Worm (Caenorhabditis elegans) whole organism, young adult: Measurements from ENCODE around the gene cTel54X.2.

Source experiments
- B0261.1 ChIP-seq: sonication (generic microtip); optimal IDR thresholded peaks from 2 replicates; lab custom pipeline; 2016; ENCODE audit warnings: mild to moderate bottlenecking, missing genetic modification characterization, moderate library complexity, missing compliant biosample characterization
- B0336.3 ChIP-seq: fragments of 200-800 bp; sonication (Bioruptor generic); IDR thresholded peaks from 2 replicates; pipeline ENCODE4 v1.3.6; 2022; ENCODE audit warnings: missing genetic modification characterization, missing compliant biosample characterization
- C06A6.2 ChIP-seq: fragments of 200-800 bp; sonication (Bioruptor generic); conservative IDR thresholded peaks from 2 replicates; pipeline ENCODE4 v1.3.6; 2022; ENCODE audit warnings: missing genetic modification characterization, missing compliant biosample characterization
- F23B12.7 ChIP-seq: sonication (generic microtip); optimal IDR thresholded peaks from 2 replicates; lab custom pipeline; 2017; ENCODE audit warnings: missing genetic modification characterization, mild to moderate bottlenecking, missing compliant biosample characterization, antibody characterized with exemption, moderate library complexity; ENCODE audit not compliant: insufficient read depth
- F33H1.4 ChIP-seq: fragments of 200-800 bp; sonication (Bioruptor generic); IDR thresholded peaks from 2 replicates; pipeline ENCODE4 v1.3.6; 2022; ENCODE audit warnings: missing genetic modification reagents, missing genetic modification characterization, missing compliant biosample characterization
- F49E8.2 ChIP-seq: sonication (generic microtip); optimal IDR thresholded peaks from 3 replicates; lab custom pipeline; 2017; ENCODE audit warnings: missing genetic modification characterization, mild to moderate bottlenecking, missing compliant biosample characterization, antibody characterized with exemption, moderate library complexity; ENCODE audit not compliant: insufficient read depth
- F57A8.1 ChIP-seq: fragments of 200-800 bp; sonication (Bioruptor generic); optimal IDR thresholded peaks from 2 replicates; lab custom pipeline; 2018; ENCODE audit warnings: mild to moderate bottlenecking, missing genetic modification characterization, moderate library complexity, missing compliant biosample characterization
- F57C9.4 ChIP-seq: sonication (generic microtip); optimal IDR thresholded peaks from 2 replicates; lab custom pipeline; 2017; ENCODE audit warnings: mild to moderate bottlenecking, missing genetic modification characterization, missing compliant biosample characterization
- K11D2.4 ChIP-seq: fragments of 200-800 bp; sonication (Bioruptor generic); IDR thresholded peaks from 2 replicates; pipeline ENCODE4 v1.3.6; 2022; ENCODE audit warnings: missing genetic modification reagents, missing genetic modification characterization, missing compliant biosample characterization
- K12H6.12 ChIP-seq: fragments of 200-800 bp; sonication (Bioruptor generic); optimal IDR thresholded peaks from 2 replicates; lab custom pipeline; 2018; ENCODE audit warnings: mild to moderate bottlenecking, missing genetic modification characterization, missing compliant biosample characterization
- T26A5.8 ChIP-seq: sonication (generic microtip); optimal IDR thresholded peaks from 2 replicates; lab custom pipeline; 2016; ENCODE audit warnings: missing genetic modification characterization, missing compliant biosample characterization
- Y53F4B.3 ChIP-seq: fragments of 200-800 bp; sonication (Bioruptor generic); IDR thresholded peaks from 2 replicates; pipeline ENCODE4 v1.3.6; 2022; ENCODE audit warnings: missing genetic modification reagents, missing genetic modification characterization, missing compliant biosample characterization
- Y67H2A.10 ChIP-seq: fragments of 200-800 bp; sonication (Bioruptor generic); conservative IDR thresholded peaks from 2 replicates; pipeline ENCODE4 v1.3.6; 2022; ENCODE audit warnings: missing genetic modification reagents, missing genetic modification characterization, missing compliant biosample characterization
- Y79H2A.3 ChIP-seq: fragments of 200-800 bp; sonication (Bioruptor generic); conservative IDR thresholded peaks from 2 replicates; pipeline ENCODE4 v1.3.6; 2022; ENCODE audit warnings: missing genetic modification reagents, missing genetic modification characterization, missing compliant biosample characterization
- attf-3 ChIP-seq: fragments of 200-800 bp; sonication (Bioruptor generic); conservative IDR thresholded peaks from 2 replicates; pipeline ENCODE4 v1.3.6; 2022; ENCODE audit warnings: missing genetic modification reagents, missing genetic modification characterization, missing compliant biosample characterization
- ccch-3 ChIP-seq: fragments of 200-800 bp; sonication (Bioruptor generic); optimal IDR thresholded peaks from 2 replicates; lab custom pipeline; 2018; ENCODE audit warnings: mild to moderate bottlenecking, missing genetic modification characterization, missing compliant biosample characterization
- cebp-2 ChIP-seq: fragments of 200-800 bp; sonication (Bioruptor generic); IDR thresholded peaks from 2 replicates; pipeline ENCODE4 v1.3.6; 2022; ENCODE audit warnings: missing genetic modification characterization, missing compliant biosample characterization
- die-1 ChIP-seq: sonication (generic microtip); optimal IDR thresholded peaks from 2 replicates; lab custom pipeline; 2016; ENCODE audit warnings: missing genotype, mild to moderate bottlenecking, missing genetic modification characterization, missing compliant biosample characterization
- efl-1 ChIP-seq: fragments of 150-350 bp; optimal IDR thresholded peaks from 2 replicates; lab custom pipeline; 2014; ENCODE audit warnings: missing biosample characterization, missing genetic modification reagents, missing genetic modification characterization
- egl-44 ChIP-seq: fragments of 200-800 bp; sonication (Bioruptor generic); IDR thresholded peaks from 2 replicates; pipeline ENCODE4 v1.3.6; 2022; ENCODE audit warnings: missing genetic modification reagents, missing genetic modification characterization, missing compliant biosample characterization
- egrh-3 ChIP-seq: fragments of 200-800 bp; sonication (Bioruptor generic); IDR thresholded peaks from 2 replicates; pipeline ENCODE4 v1.3.6; 2022; ENCODE audit warnings: missing genetic modification reagents, missing genetic modification characterization, missing compliant biosample characterization
- gei-17 ChIP-seq: fragments of 200-800 bp; sonication (Bioruptor generic); optimal IDR thresholded peaks from 2 replicates; lab custom pipeline; 2018; ENCODE audit warnings: mild to moderate bottlenecking, missing genetic modification characterization, missing compliant biosample characterization
- hmg-1.2 ChIP-seq: fragments of 200-800 bp; sonication (Bioruptor generic); IDR thresholded peaks from 2 replicates; pipeline ENCODE4 v1.3.6; 2022; ENCODE audit warnings: missing genetic modification reagents, missing genetic modification characterization, missing compliant biosample characterization
- madf-6 ChIP-seq: fragments of 200-800 bp; sonication (Bioruptor generic); IDR thresholded peaks from 2 replicates; pipeline ENCODE4 v1.3.6; 2022; ENCODE audit warnings: missing genetic modification reagents, missing genetic modification characterization, missing compliant biosample characterization
- nfya-2 ChIP-seq: fragments of 200-800 bp; sonication (Bioruptor generic); IDR thresholded peaks from 2 replicates; pipeline ENCODE4 v1.3.6; 2022; ENCODE audit warnings: missing genetic modification reagents, missing genetic modification characterization, missing compliant biosample characterization
- nfyb-1 ChIP-seq: fragments of 200-800 bp; sonication (Bioruptor generic); IDR thresholded peaks from 2 replicates; pipeline ENCODE4 v1.3.6; 2022; ENCODE audit warnings: missing genetic modification reagents, missing genetic modification characterization, missing compliant biosample characterization
- pbrm-1 ChIP-seq: fragments of 200-800 bp; sonication (Bioruptor generic); IDR thresholded peaks from 2 replicates; pipeline ENCODE4 v1.3.6; 2022; ENCODE audit warnings: missing genetic modification reagents, missing genetic modification characterization, missing compliant biosample characterization
- pha-4 ChIP-seq: fragments of 150-350 bp; sonication (generic microtip); optimal IDR thresholded peaks from 2 replicates; lab custom pipeline; 2014; ENCODE audit warnings: missing biosample characterization, missing genetic modification reagents, missing genetic modification characterization
- rpc-1 ChIP-seq, 2 experiments: fragments of 150-350 bp in 1 of 2; sonication (generic microtip) in 1 of 2; optimal IDR thresholded peaks; 2 replicates each; lab custom pipeline; 2014 to 2018; ENCODE audit warnings: missing biosample characterization in 1 of 2, missing genetic modification characterization in 1 of 2, missing genetic modification reagents in 1 of 2, missing genotype in 1 of 2
- sea-2 ChIP-seq: fragments of 200-800 bp; sonication (Bioruptor generic); IDR thresholded peaks from 2 replicates; pipeline ENCODE4 v1.3.6; 2022; ENCODE audit warnings: missing genetic modification characterization, missing compliant biosample characterization
- sptf-2 ChIP-seq: fragments of 200-800 bp; sonication (Bioruptor generic); optimal IDR thresholded peaks from 2 replicates; lab custom pipeline; 2018; ENCODE audit warnings: mild to moderate bottlenecking, missing genetic modification characterization, missing compliant biosample characterization
- xnd-1 ChIP-seq: sonication (generic microtip); optimal IDR thresholded peaks from 2 replicates; lab custom pipeline; 2016; ENCODE audit warnings: missing genotype, missing genetic modification reagents, missing genetic modification characterization, missing compliant biosample characterization
- zfh-2 ChIP-seq: fragments of 200-800 bp; sonication (Bioruptor generic); conservative IDR thresholded peaks from 2 replicates; pipeline ENCODE4 v1.3.6; 2022; ENCODE audit warnings: missing genetic modification reagents, missing genetic modification characterization, missing compliant biosample characterization
- zim-3 ChIP-seq: sonication (generic microtip); optimal IDR thresholded peaks from 2 replicates; lab custom pipeline; 2017; ENCODE audit warnings: mild to moderate bottlenecking, missing genetic modification characterization, moderate library complexity, missing compliant biosample characterization
- ztf-18 ChIP-seq: sonication (generic microtip); optimal IDR thresholded peaks from 2 replicates; lab custom pipeline; 2016; ENCODE audit warnings: missing genotype, mild to moderate bottlenecking, missing genetic modification characterization, missing compliant biosample characterization
- ztf-25 ChIP-seq: fragments of 200-800 bp; sonication (Bioruptor generic); IDR thresholded peaks from 2 replicates; pipeline ENCODE4 v1.3.6; 2022; ENCODE audit warnings: missing genetic modification reagents, missing genetic modification characterization, missing compliant biosample characterization
- ztf-3 ChIP-seq: fragments of 200-800 bp; sonication (Bioruptor generic); optimal IDR thresholded peaks from 2 replicates; lab custom pipeline; 2018; ENCODE audit warnings: mild to moderate bottlenecking, missing genetic modification characterization, missing compliant biosample characterization
- ztf-6 ChIP-seq: fragments of 200-800 bp; sonication (Bioruptor generic); IDR thresholded peaks from 2 replicates; pipeline ENCODE4 v1.3.6; 2022; ENCODE audit warnings: missing genetic modification reagents, missing genetic modification characterization, missing compliant biosample characterization

Gene cTel54X.2

ce11 chrIII:31600-31999 lies 28.5 kb downstream of the cTel54X.2 start:
- no peak for TF ChIP-seq pha-4
- TF ChIP-seq K12H6.12 (tag; lab: Kevin White, UChicago), result no peak
- no peak for TF ChIP-seq T26A5.8
- TF ChIP-seq nfya-2, result no peak
- no peak for TF ChIP-seq Y79H2A.3 (GFP tag; lab: Robert Waterston, UW)
- TF ChIP-seq B0261.1, result no peak
- no peak for TF ChIP-seq ztf-3
- no peak for TF ChIP-seq F57C9.4 (tag; lab: Kevin White, UChicago)
- TF ChIP-seq sea-2, result no peak
- no peak for TF ChIP-seq F33H1.4
- no peak for TF ChIP-seq madf-6 (GFP tag; lab: Robert Waterston, UW)
- no peak for TF ChIP-seq ztf-6 (GFP tag; lab: Robert Waterston, UW)
- no peak for TF ChIP-seq F57A8.1 (GFP tag; lab: Kevin White, UChicago)
- TF ChIP-seq ccch-3 (GFP tag; lab: Kevin White, UChicago), result no peak

ce11 chrIII:33257-33656 lies 30.2 kb downstream of the cTel54X.2 start:
- TF ChIP-seq egrh-3 (GFP tag; lab: Robert Waterston, UW) (peak; percentile 43; the same call in 1 of the 2 replicates), zfh-2 (0 out of 2 replicates have a peak, but pooled peaks have one; percentile 15), hmg-1.2 (GFP tag; lab: Robert Waterston, UW) (peak; percentile 74), F23B12.7 (tag; lab: Kevin White, UChicago) (no peak)

- TF ChIP-seq T26A5.8, result no peak
These were observed 35.0 kb downstream of the cTel54X.2 start, which contains the start of gene clp-10 for ce11 chrIII:38117-38516. Gene clp-10, minus strand, starts transcription at chrIII:38217.

- no peak for TF ChIP-seq nfyb-1
- peak; percentile 36; the same call in 1 of the 2 replicates for TF ChIP-seq zfh-2
- TF ChIP-seq Y67H2A.10 (GFP tag; lab: Robert Waterston, UW), result no peak
- TF ChIP-seq, all 124 proteins: peak for 1
These were observed 36.4 kb downstream of the cTel54X.2 start for ce11 chrIII:39516-39915.

ce11 chrIII:40580-41113 lies 37.6 kb downstream of the cTel54X.2 start, which contains the start of gene col-88:
Gene col-88, plus strand, starts transcription at chrIII:41063.
- TF ChIP-seq sptf-2 (GFP tag; lab: Kevin White, UChicago), result no peak

- TF ChIP-seq F49E8.2 (tag; lab: Kevin White, UChicago) (no peak), C06A6.2 (GFP tag; lab: Robert Waterston, UW) (no peak), Y53F4B.3 (no peak), Y79H2A.3 (GFP tag; lab: Robert Waterston, UW) (no peak), F57C9.4 (tag; lab: Kevin White, UChicago) (no peak), egrh-3 (GFP tag; lab: Robert Waterston, UW) (peak; percentile 93), egl-44 (0 out of 2 replicates have a peak, but pooled peaks have one; percentile 11), cebp-2 (GFP tag; lab: Robert Waterston, UW) (0 out of 2 replicates have a peak, but pooled peaks have one; percentile 30), zfh-2 (peak; percentile 87)
- TF ChIP-seq, all 124 proteins: peak for 4
These were observed 38.4 kb downstream of the cTel54X.2 start for ce11 chrIII:41484-41883.

- TF ChIP-seq K11D2.4 (GFP tag; lab: Robert Waterston, UW) (no peak), Y79H2A.3 (GFP tag; lab: Robert Waterston, UW) (no peak), B0336.3 (GFP tag; lab: Robert Waterston, UW) (no peak), ztf-25 (GFP tag; lab: Robert Waterston, UW) (no peak), gei-17 (no peak), pbrm-1 (no peak), efl-1 (GFP tag; lab: Kevin White, UChicago) (no peak), rpc-1 (optimal IDR thresholded peaks at IDR 0.05; lab: Kevin White, UChicago) (no peak), rpc-1 (tag; optimal IDR thresholded peaks at IDR 0.05; lab: Kevin White, UChicago) (no peak), zim-3 (no peak), xnd-1 (tag; lab: Kevin White, UChicago) (no peak), ztf-18 (tag; lab: Kevin White, UChicago) (no peak), egrh-3 (GFP tag; lab: Robert Waterston, UW) (peak; percentile 90; the same call in 1 of the 2 replicates), zfh-2 (peak; percentile 91), die-1 (tag; lab: Kevin White, UChicago) (no peak), attf-3 (no peak)
These were observed 39.6 kb downstream of the cTel54X.2 start for ce11 chrIII:42725-43124.
